Fruit fly (Drosophila melanogaster): Measurements from ENCODE around the gene CG13731.

DNA sequence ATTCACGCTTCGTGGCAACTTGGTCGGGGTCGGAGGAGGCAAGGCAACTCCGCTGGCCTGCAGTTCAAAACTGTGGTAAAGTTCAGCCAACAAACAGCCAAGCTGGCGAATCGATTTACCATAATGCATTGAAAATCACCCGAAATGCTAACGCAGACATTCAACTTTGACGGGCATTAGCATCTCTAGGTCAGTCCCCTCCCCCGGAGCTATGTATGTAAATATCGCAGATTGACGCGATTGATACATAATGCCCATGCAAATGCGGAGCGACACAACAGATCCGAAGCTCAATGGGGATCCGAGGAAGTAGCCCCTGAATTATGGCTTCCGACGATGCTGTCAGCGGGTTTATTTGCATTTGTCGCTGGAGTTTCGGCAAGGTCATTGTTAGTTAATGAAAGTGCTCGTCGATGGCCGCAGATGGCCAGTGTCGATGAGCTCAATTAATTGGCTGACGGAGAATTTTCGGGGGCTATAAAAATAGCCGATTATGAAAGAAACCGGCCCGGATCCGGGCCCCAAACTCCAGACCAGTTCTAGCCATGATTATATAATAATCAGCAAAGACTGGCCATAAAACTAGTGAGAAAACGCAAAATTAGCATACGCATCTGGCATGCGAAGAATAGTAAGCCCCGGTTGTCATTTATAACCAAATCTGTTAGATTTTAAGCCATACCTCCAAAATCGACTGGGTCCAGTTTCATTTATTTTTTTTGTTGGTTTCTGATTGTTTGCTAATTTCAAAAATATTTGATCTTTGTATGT is 2.0 kb downstream of the CG13731 start:
- TF ChIP-seq HmgD (GFP tag; optimal IDR thresholded peaks at IDR 0.05), result no peak
- TF ChIP-seq Bdp1 (GFP tag; optimal IDR thresholded peaks at IDR 0.05), result no peak
- TF ChIP-seq bcd (GFP tag; optimal IDR thresholded peaks at IDR 0.05), result no peak
- TF ChIP-seq CG15011 (GFP tag; optimal IDR thresholded peaks at IDR 0.05), result no peak
- no peak for TF ChIP-seq Hmx (GFP tag; optimal IDR thresholded peaks at IDR 0.05)
- TF ChIP-seq fd64A (GFP tag; optimal IDR thresholded peaks at IDR 0.05), result no peak
- no peak for TF ChIP-seq ase (GFP tag; IDR thresholded peaks at IDR 0.05)
- no peak for TF ChIP-seq grn (GFP tag; optimal IDR thresholded peaks at IDR 0.05)
- TF ChIP-seq crc (GFP tag; optimal IDR thresholded peaks at IDR 0.05), result no peak
